Fruit fly (Drosophila melanogaster) whole organism, embryonic: ENCODE results near the gene Catsup.

ENCODE experiments used
- Antp ChIP-seq: fragments of 200-800 bp; sonication (Bioruptor generic); optimal IDR thresholded peaks from 3 replicates; lab custom pipeline; 2016; ENCODE audit warnings: missing biosample characterization, missing genetic modification characterization
- Atf6 ChIP-seq: fragments of 200-800 bp; sonication (Bioruptor generic); IDR thresholded peaks from 2 replicates; pipeline ENCODE4 v1.3.6; 2022; ENCODE audit warnings: missing biosample characterization, missing genetic modification characterization
- Awh ChIP-seq: fragments of 200-800 bp; sonication (Bioruptor generic); IDR thresholded peaks from 2 replicates; pipeline ENCODE4, ENCODE4 v1.3.6; 2022; ENCODE audit warnings: missing biosample characterization, missing genetic modification characterization
- CG11085 ChIP-seq: fragments of 200-800 bp; sonication (Bioruptor generic); IDR thresholded peaks from 2 replicates; pipeline ENCODE4 v1.3.6; 2022; ENCODE audit warnings: missing biosample characterization, missing genetic modification characterization
- CG12659 ChIP-seq: fragments of 200-800 bp; sonication (Bioruptor generic); optimal IDR thresholded peaks from 3 replicates; lab custom pipeline; 2017; ENCODE audit warnings: mild to moderate bottlenecking, missing biosample characterization, missing genetic modification reagents, missing genetic modification characterization
- CG13894 ChIP-seq: fragments of 200-800 bp; sonication (Bioruptor generic); optimal IDR thresholded peaks from 3 replicates; lab custom pipeline; 2018; ENCODE audit warnings: missing biosample characterization, mild to moderate bottlenecking, missing genetic modification characterization, moderate library complexity
- CG17186 ChIP-seq: fragments of 200-800 bp; sonication (Bioruptor generic); optimal IDR thresholded peaks from 3 replicates; lab custom pipeline; 2017; ENCODE audit warnings: missing biosample characterization, missing genetic modification reagents, missing genetic modification characterization
- CG17829 ChIP-seq: fragments of 200-800 bp; optimal IDR thresholded peaks from 2 replicates; lab custom pipeline; 2019; ENCODE audit warnings: missing biosample characterization, mild to moderate bottlenecking, missing genetic modification characterization, moderate library complexity
- CG18599 ChIP-seq: fragments of 200-800 bp; sonication (Bioruptor generic); optimal IDR thresholded peaks from 3 replicates; lab custom pipeline; 2017; ENCODE audit warnings: missing biosample characterization, missing genetic modification characterization, mild to moderate bottlenecking, moderate library complexity, missing genetic modification reagents
- CG2202 ChIP-seq: fragments of 200-800 bp; sonication (Bioruptor generic); optimal IDR thresholded peaks from 2 replicates; lab custom pipeline; 2018; ENCODE audit warnings: missing biosample characterization, mild to moderate bottlenecking, missing genetic modification characterization
- CG3163 ChIP-seq: fragments of 200-800 bp; sonication (Bioruptor generic); optimal IDR thresholded peaks from 3 replicates; lab custom pipeline; 2016; ENCODE audit warnings: missing biosample characterization, missing genetic modification characterization
- CG32767 ChIP-seq: fragments of 200-800 bp; sonication (Bioruptor generic); IDR thresholded peaks from 2 replicates; pipeline ENCODE4 v1.3.6; 2022; ENCODE audit warnings: missing biosample characterization, missing genetic modification characterization
- CG3847 ChIP-seq: fragments of 200-800 bp; sonication (Bioruptor generic); IDR thresholded peaks from 2 replicates; pipeline ENCODE4 v1.3.6; 2022; ENCODE audit warnings: missing biosample characterization, missing genetic modification characterization
- CG4820 ChIP-seq: fragments of 200-800 bp; sonication (Bioruptor generic); optimal IDR thresholded peaks from 3 replicates; lab custom pipeline; 2016; ENCODE audit warnings: missing biosample characterization, missing genetic modification characterization
- CG6654 ChIP-seq: fragments of 200-800 bp; sonication (Bioruptor generic); optimal IDR thresholded peaks from 2 replicates; lab custom pipeline; 2017; ENCODE audit warnings: missing biosample characterization, mild to moderate bottlenecking, missing genetic modification characterization
- CG8281 ChIP-seq: fragments of 200-800 bp; sonication (Bioruptor generic); optimal IDR thresholded peaks from 2 replicates; lab custom pipeline; 2018; ENCODE audit warnings: missing biosample characterization, mild to moderate bottlenecking, missing genetic modification characterization, moderate library complexity
- CHES-1-like ChIP-seq: fragments of 200-800 bp; sonication (Bioruptor generic); optimal IDR thresholded peaks from 2 replicates; lab custom pipeline; 2016; ENCODE audit warnings: missing biosample characterization, missing genetic modification characterization
- CoRest ChIP-seq: fragments of 200-800 bp; sonication (Bioruptor generic); optimal IDR thresholded peaks from 3 replicates; lab custom pipeline; 2018; ENCODE audit warnings: missing biosample characterization, mild to moderate bottlenecking, missing genetic modification characterization, moderate library complexity
- Dref ChIP-seq: fragments of 200-800 bp; sonication (Bioruptor generic); IDR thresholded peaks from 2 replicates; pipeline ENCODE4 v1.3.6; 2022; ENCODE audit warnings: missing biosample characterization, missing genetic modification characterization
- Drgx ChIP-seq: fragments of 200-800 bp; sonication (Bioruptor generic); IDR thresholded peaks from 2 replicates; pipeline ENCODE4 v1.3.6; 2022; ENCODE audit warnings: missing biosample characterization, missing genetic modification characterization
- Eip74EF ChIP-seq, 2 experiments: fragments of 200-800 bp in 1 of 2; fragments of >200 bp in 1 of 2; sonication (Bioruptor generic) in 1 of 2; optimal IDR thresholded peaks; 2 replicates each; lab custom pipeline; 2017 to 2019; ENCODE audit warnings: missing biosample characterization in 2 of 2, missing genetic modification characterization in 2 of 2, mild to moderate bottlenecking in 1 of 2, moderate library complexity in 1 of 2
- Ets97D ChIP-seq: fragments of 200-800 bp; sonication (Bioruptor generic); optimal IDR thresholded peaks from 3 replicates; lab custom pipeline; 2016; ENCODE audit warnings: missing biosample characterization, missing genetic modification characterization
- Mrtf ChIP-seq: fragments of 200-800 bp; sonication (Bioruptor generic); IDR thresholded peaks from 3 replicates; pipeline ENCODE4 v1.3.6; 2022; ENCODE audit warnings: missing biosample characterization, missing genetic modification characterization
- NC2α ChIP-seq: fragments of 200-800 bp; sonication (Bioruptor generic); optimal IDR thresholded peaks from 2 replicates; lab custom pipeline; 2016; ENCODE audit warnings: missing biosample characterization, missing genetic modification characterization
- Oaz ChIP-seq: fragments of 200-800 bp; sonication (Bioruptor generic); IDR thresholded peaks from 2 replicates; pipeline ENCODE4 v1.3.6; 2022; ENCODE audit warnings: missing biosample characterization, missing genetic modification characterization
- Ravus ChIP-seq: fragments of 200-800 bp; sonication (Bioruptor generic); IDR thresholded peaks from 2 replicates; pipeline ENCODE4 v1.3.6; 2022; ENCODE audit warnings: missing biosample characterization, missing genetic modification characterization
- Vsx1 ChIP-seq: fragments of 200-800 bp; sonication (Bioruptor generic); optimal IDR thresholded peaks from 2 replicates; lab custom pipeline; 2017; ENCODE audit warnings: missing biosample characterization, mild to moderate bottlenecking, missing genetic modification characterization, missing genetic modification reagents
- al ChIP-seq: fragments of 200-800 bp; sonication (Bioruptor generic); IDR thresholded peaks from 2 replicates; pipeline ENCODE4 v1.3.6; 2022; ENCODE audit warnings: missing biosample characterization, missing genetic modification characterization
- ara ChIP-seq: fragments of 200-800 bp; sonication (Bioruptor generic); IDR thresholded peaks from 2 replicates; pipeline ENCODE4 v1.3.6; 2022; ENCODE audit warnings: missing biosample characterization, missing genetic modification characterization
- ato ChIP-seq: fragments of 200-800 bp; sonication (Bioruptor generic); IDR thresholded peaks from 2 replicates; pipeline ENCODE4 v1.3.6; 2022; ENCODE audit warnings: missing biosample characterization, missing genetic modification characterization; ENCODE audit not compliant: partially characterized antibody
- chinmo ChIP-seq: fragments of 200-800 bp; sonication (Bioruptor generic); IDR thresholded peaks from 4 replicates; pipeline ENCODE4 v1.3.6; 2022; ENCODE audit warnings: missing biosample characterization, missing genetic modification characterization; ENCODE audit not compliant: partially characterized antibody
- ci ChIP-seq: fragments of 200-800 bp; sonication (Bioruptor generic); IDR thresholded peaks from 3 replicates; pipeline ENCODE4 v1.3.6; 2022; ENCODE audit warnings: missing biosample characterization, missing genetic modification characterization
- crp ChIP-seq, 2 experiments: fragments of 200-800 bp; sonication (Bioruptor generic); optimal IDR thresholded peaks; 2 replicates in 1 of 2; 3 replicates in 1 of 2; lab custom pipeline; 2017; ENCODE audit warnings: missing biosample characterization in 2 of 2, missing genetic modification characterization in 2 of 2, mild to moderate bottlenecking in 1 of 2, moderate library complexity in 1 of 2
- emc ChIP-seq: fragments of 200-800 bp; sonication (Bioruptor generic); optimal IDR thresholded peaks from 2 replicates; lab custom pipeline; 2016; ENCODE audit warnings: missing biosample characterization, missing genetic modification characterization
- ems ChIP-seq: fragments of 200-800 bp; sonication (Bioruptor generic); optimal IDR thresholded peaks from 3 replicates; lab custom pipeline; 2016; ENCODE audit warnings: missing biosample characterization, missing genetic modification characterization
- fu2 ChIP-seq: fragments of 200-800 bp; sonication (Bioruptor generic); optimal IDR thresholded peaks from 2 replicates; lab custom pipeline; 2016; ENCODE audit warnings: missing biosample characterization, missing genetic modification characterization
- grau ChIP-seq: fragments of 200-800 bp; optimal IDR thresholded peaks from 3 replicates; lab custom pipeline; 2019; ENCODE audit warnings: missing biosample characterization, mild to moderate bottlenecking, missing genetic modification characterization, moderate library complexity
- grn ChIP-seq: fragments of 200-800 bp; sonication (Bioruptor generic); optimal IDR thresholded peaks from 3 replicates; lab custom pipeline; 2017; ENCODE audit warnings: missing biosample characterization, missing genetic modification characterization
- hb ChIP-seq: fragments of 200-800 bp; sonication (Bioruptor generic); IDR thresholded peaks from 3 replicates; pipeline ENCODE4 v1.3.6; 2022; ENCODE audit warnings: missing biosample characterization, missing genetic modification characterization; ENCODE audit not compliant: partially characterized antibody
- hbn ChIP-seq: fragments of 200-800 bp; sonication (Bioruptor generic); IDR thresholded peaks from 2 replicates; pipeline ENCODE4 v1.3.6; 2022; ENCODE audit warnings: missing biosample characterization, missing genetic modification characterization; ENCODE audit not compliant: partially characterized antibody
- inv ChIP-seq: fragments of 200-800 bp; sonication (Bioruptor generic); IDR thresholded peaks from 2 replicates; pipeline ENCODE4 v1.3.6; 2022; ENCODE audit warnings: missing biosample characterization, missing genetic modification characterization; ENCODE audit not compliant: partially characterized antibody
- knrl ChIP-seq: fragments of 200-800 bp; sonication (Bioruptor generic); IDR thresholded peaks from 3 replicates; pipeline ENCODE4 v1.3.6; 2022; ENCODE audit warnings: missing biosample characterization, missing genetic modification characterization; ENCODE audit not compliant: partially characterized antibody
- mld ChIP-seq: fragments of 200-800 bp; sonication (Bioruptor generic); IDR thresholded peaks from 3 replicates; pipeline ENCODE4 v1.3.6; 2022; ENCODE audit warnings: missing biosample characterization, missing genetic modification characterization; ENCODE audit not compliant: partially characterized antibody
- onecut ChIP-seq: fragments of 200-800 bp; sonication (Bioruptor generic); IDR thresholded peaks from 2 replicates; pipeline ENCODE4 v1.3.6; 2022; ENCODE audit warnings: missing biosample characterization, missing genetic modification characterization
- pnt ChIP-seq: fragments of 200-800 bp; sonication (Bioruptor generic); optimal IDR thresholded peaks from 3 replicates; lab custom pipeline; 2016; ENCODE audit warnings: missing biosample characterization, missing genetic modification characterization
- pum ChIP-seq: fragments of 200-800 bp; sonication (Bioruptor generic); optimal IDR thresholded peaks from 2 replicates; lab custom pipeline; 2016; ENCODE audit warnings: missing biosample characterization, missing genetic modification characterization
- scrt ChIP-seq: fragments of 200-800 bp; sonication (Bioruptor generic); optimal IDR thresholded peaks from 2 replicates; lab custom pipeline; 2018; ENCODE audit warnings: missing biosample characterization, mild to moderate bottlenecking, missing genetic modification characterization, moderate library complexity
- sens ChIP-seq: fragments of 200-800 bp; sonication (Bioruptor generic); peaks from one replicate; lab custom pipeline; 2016; ENCODE audit warnings: missing biosample characterization, missing genetic modification characterization
- slou ChIP-seq: fragments of 200-800 bp; sonication (Bioruptor generic); optimal IDR thresholded peaks from 3 replicates; lab custom pipeline; 2016; ENCODE audit warnings: missing biosample characterization, missing genetic modification characterization
- tin ChIP-seq: fragments of 200-800 bp; sonication (Bioruptor generic); optimal IDR thresholded peaks from 3 replicates; lab custom pipeline; 2016; ENCODE audit warnings: missing biosample characterization, missing genetic modification characterization
- trem ChIP-seq: fragments of 200-800 bp; optimal IDR thresholded peaks from 3 replicates; lab custom pipeline; 2019; ENCODE audit warnings: missing biosample characterization, mild to moderate bottlenecking, missing genetic modification characterization, moderate library complexity

Catsup gene

DNA sequence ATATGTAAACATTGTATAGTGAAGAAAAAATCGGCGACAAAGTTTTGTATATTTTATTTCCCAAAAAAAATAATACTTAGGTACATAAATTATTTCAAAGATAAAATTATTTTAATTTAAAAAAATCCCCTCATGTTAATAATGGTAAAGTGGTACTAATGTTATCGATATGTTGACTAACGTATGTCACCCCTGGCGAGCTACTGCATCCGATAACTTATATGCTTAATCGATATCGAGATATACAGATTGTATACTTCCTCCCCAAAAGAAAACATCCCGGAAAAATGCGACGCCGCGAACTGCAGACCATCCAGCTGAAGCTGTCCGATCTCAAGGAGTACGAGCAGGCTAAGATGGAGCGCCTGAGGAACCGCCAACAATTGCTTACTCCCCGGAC is 23.0 kb downstream of the Catsup start, which contains the start of gene CG17343 (continued):
- TF ChIP-seq CG17186 (GFP tag; lab: Kevin White, UChicago): no peak
- peak; percentile 21; the same call in 1 of the 2 replicates for TF ChIP-seq onecut (GFP tag; lab: Robert Waterston, UW)
- TF ChIP-seq mld: peak; percentile 98
- no peak for TF ChIP-seq al
- no peak for TF ChIP-seq CG11085
- TF ChIP-seq inv (GFP tag; lab: Robert Waterston, UW): peak; percentile 81
- TF ChIP-seq CG13894 (tag; lab: Kevin White, UChicago): no peak
- TF ChIP-seq CG8281 (tag; lab: Kevin White, UChicago): no peak
- TF ChIP-seq Ravus (GFP tag; lab: Robert Waterston, UW): no peak
- no peak for TF ChIP-seq tin
- peak; percentile 72; the same call in 2 of the 3 replicates for TF ChIP-seq knrl (GFP tag; lab: Robert Waterston, UW)
- no peak for TF ChIP-seq Antp (GFP tag; lab: Kevin White, UChicago)
- peak in 1 of 2 experiments; percentile 7 for TF ChIP-seq crp (GFP tag; optimal IDR thresholded peaks at IDR 0.05; lab: Kevin White, UChicago)
- TF ChIP-seq CG18599 (GFP tag; lab: Kevin White, UChicago): no peak
- no peak for TF ChIP-seq pum (GFP tag; lab: Kevin White, UChicago)
- TF ChIP-seq ato (GFP tag; lab: Robert Waterston, UW): peak; percentile 98
- no peak for TF ChIP-seq slou (GFP tag; lab: Kevin White, UChicago)
- no peak for TF ChIP-seq Mrtf (GFP tag; lab: Robert Waterston, UW)
- no peak for TF ChIP-seq Oaz (GFP tag; lab: Robert Waterston, UW)
- TF ChIP-seq emc (GFP tag; lab: Kevin White, UChicago): no peak
- TF ChIP-seq Atf6: no peak
- no peak for TF ChIP-seq Drgx (GFP tag; lab: Robert Waterston, UW)
- no peak for TF ChIP-seq ara (GFP tag; lab: Robert Waterston, UW)
- TF ChIP-seq CG32767 (GFP tag; lab: Robert Waterston, UW): no peak
- TF ChIP-seq Dref (GFP tag; lab: Robert Waterston, UW): peak; percentile 91
- peak; percentile 98 for TF ChIP-seq hb (GFP tag; lab: Robert Waterston, UW)
- peak; percentile 46 for TF ChIP-seq trem
- peak; percentile 21; the same call in 1 of the 3 replicates for TF ChIP-seq ci
- TF ChIP-seq CG4820: no peak
- TF ChIP-seq CG3163: no peak
- TF ChIP-seq hbn (GFP tag; lab: Robert Waterston, UW): peak; percentile 79
- no peak for TF ChIP-seq scrt (GFP tag; lab: Kevin White, UChicago)
- peak; percentile 54 for TF ChIP-seq grn (GFP tag; lab: Kevin White, UChicago)
- TF ChIP-seq CG2202: no peak
- TF ChIP-seq NC2α (GFP tag; lab: Kevin White, UChicago): no peak
- peak; percentile 25 for TF ChIP-seq Ets97D (GFP tag; lab: Kevin White, UChicago)
- no peak for TF ChIP-seq CG6654
- TF ChIP-seq grau (tag; lab: Kevin White, UChicago): no peak
- TF ChIP-seq CHES-1-like (GFP tag; lab: Kevin White, UChicago): no peak
- TF ChIP-seq Awh (GFP tag; lab: Robert Waterston, UW): no peak
- no peak for TF ChIP-seq fu2 (GFP tag; lab: Kevin White, UChicago)
- TF ChIP-seq pnt (GFP tag; lab: Kevin White, UChicago): no peak
- TF ChIP-seq Eip74EF (GFP tag; optimal IDR thresholded peaks at IDR 0.05; lab: Kevin White, UChicago): no peak
- peak; percentile 41 for TF ChIP-seq CG12659 (GFP tag; lab: Kevin White, UChicago)
- no peak for TF ChIP-seq Vsx1 (GFP tag; lab: Kevin White, UChicago)
- peak; percentile 93; the same call in 3 of the 4 replicates for TF ChIP-seq chinmo (GFP tag; lab: Robert Waterston, UW)
- TF ChIP-seq CG3847 (GFP tag; lab: Robert Waterston, UW): no peak
- peak; percentile 6 for TF ChIP-seq sens (GFP tag; lab: Kevin White, UChicago)
- no peak for TF ChIP-seq ems (GFP tag; lab: Kevin White, UChicago)
- no peak for TF ChIP-seq CG17829 (tag; lab: Kevin White, UChicago)
- TF ChIP-seq CoRest (tag; lab: Kevin White, UChicago): peak; percentile 3
